Worm (Caenorhabditis elegans) whole organism, late embryonic: ENCODE measurements around the gene srh-229.

Source experiments
- che-1 ChIP-seq: sonication (generic microtip); optimal IDR thresholded peaks from 2 replicates; lab custom pipeline; 2016; ENCODE audit warnings: mild to moderate bottlenecking, missing genetic modification characterization, missing compliant biosample characterization
- elt-2 ChIP-seq: sonication (generic microtip); optimal IDR thresholded peaks from 2 replicates; lab custom pipeline; 2016; ENCODE audit warnings: missing genetic modification reagents, missing genetic modification characterization, missing compliant biosample characterization

- TF ChIP-seq che-1 (no peak), elt-2 (tag; lab: Kevin White, UChicago) (no peak)
Observed at ce11 chrV:7478404-7478803, 25.8 kb downstream of the srh-229 start, which contains the start of gene str-190.
